Worm (Caenorhabditis elegans) whole organism, L1 larva: ENCODE measurements around the gene F20C5.5.

Source experiments
- C04F5.9 ChIP-seq: sonication (generic microtip); optimal IDR thresholded peaks from 2 replicates; lab custom pipeline; 2016; ENCODE audit warnings: missing genetic modification characterization, missing compliant biosample characterization
- ama-1 ChIP-seq: fragments of 150-350 bp; optimal IDR thresholded peaks from 2 replicates; lab custom pipeline; 2014
- dpl-1 ChIP-seq, 3 experiments: fragments of 150-350 bp in 2 of 3; sonication (generic microtip) in 1 of 3; optimal IDR thresholded peaks; 2 replicates each; lab custom pipeline; 2014 to 2017; ENCODE audit warnings: missing biosample characterization in 3 of 3, missing genetic modification characterization in 3 of 3, missing genetic modification reagents in 3 of 3
- elt-2 ChIP-seq: sonication (generic microtip); optimal IDR thresholded peaks from 2 replicates; lab custom pipeline; 2016; ENCODE audit warnings: missing genetic modification characterization, mild to moderate bottlenecking, inconsistent platforms, missing compliant biosample characterization, missing genetic modification reagents
- elt-3 ChIP-seq, 6 experiments: fragments of 150-350 bp in 1 of 6; sonication (generic microtip); optimal IDR thresholded peaks; 2 replicates each; lab custom pipeline; 2017 to 2018; ENCODE audit warnings: missing biosample characterization in 6 of 6, missing genetic modification characterization in 6 of 6, inconsistent platforms in 1 of 6
- fkh-10 ChIP-seq: sonication (generic microtip); optimal IDR thresholded peaks from 2 replicates; lab custom pipeline; 2017; ENCODE audit warnings: missing biosample characterization, missing genetic modification reagents, missing genetic modification characterization
- isw-1 ChIP-seq: fragments of 200-800 bp; sonication (Bioruptor generic); IDR thresholded peaks from 2 replicates; pipeline ENCODE4 v1.3.6; 2022; ENCODE audit warnings: missing genetic modification characterization, missing compliant biosample characterization
- lin-15B ChIP-seq: fragments of 150-350 bp; sonication (generic microtip); optimal IDR thresholded peaks from 3 replicates; lab custom pipeline; 2014; ENCODE audit warnings: missing biosample characterization, missing genetic modification characterization
- mdl-1 ChIP-seq, 2 experiments: fragments of 150-350 bp; optimal IDR thresholded peaks; 2 replicates each; lab custom pipeline; 2014 to 2017; ENCODE audit warnings: missing biosample characterization in 2 of 2, missing genetic modification characterization in 2 of 2, inconsistent platforms in 1 of 2
- nhr-12 ChIP-seq: sonication (generic microtip); optimal IDR thresholded peaks from 2 replicates; lab custom pipeline; 2017; ENCODE audit warnings: missing biosample characterization, missing genetic modification characterization
- nhr-19 ChIP-seq: fragments of 200-800 bp; sonication (Bioruptor generic); conservative IDR thresholded peaks from 2 replicates; pipeline ENCODE4 v1.3.6; 2022; ENCODE audit warnings: missing genetic modification characterization, missing compliant biosample characterization
- unc-62 ChIP-seq: fragments of 150-350 bp; optimal IDR thresholded peaks from 2 replicates; lab custom pipeline; 2014; ENCODE audit warnings: missing biosample characterization, missing genetic modification reagents, missing genetic modification characterization
- zag-1 ChIP-seq: fragments of 150-350 bp; optimal IDR thresholded peaks from 2 replicates; lab custom pipeline; 2014; ENCODE audit warnings: missing biosample characterization, missing genetic modification characterization
- ztf-11 ChIP-seq, 2 experiments: sonication (generic microtip); optimal IDR thresholded peaks; 2 replicates each; lab custom pipeline; 2016 to 2017; ENCODE audit warnings: missing genetic modification characterization in 2 of 2, missing biosample characterization in 1 of 2, missing compliant biosample characterization in 1 of 2

ce11 chrIV:8793223-8793622, 23.8 kb upstream of the F20C5.5 start:
- no peak for TF ChIP-seq ztf-11 (tag; optimal IDR thresholded peaks at IDR 0.05; lab: Kevin White, UChicago)
- no peak for TF ChIP-seq zag-1 (tag; lab: Kevin White, UChicago)
- no peak for TF ChIP-seq nhr-12 (tag; lab: Kevin White, UChicago)
- TF ChIP-seq elt-2 (tag; lab: Kevin White, UChicago), result no peak
- no peak for TF ChIP-seq C04F5.9 (tag; lab: Kevin White, UChicago)
- TF ChIP-seq elt-3 (tag; optimal IDR thresholded peaks at IDR 0.05; lab: Kevin White, UChicago), result peak in 4 of 6 experiments; percentile 36 to 87 (median 82)
- TF ChIP-seq isw-1, result no peak
- TF ChIP-seq ama-1 (lab: Kevin White, UChicago), result no peak
- TF ChIP-seq nhr-19 (GFP tag; lab: Robert Waterston, UW), result no peak
- no peak for TF ChIP-seq mdl-1 (tag; optimal IDR thresholded peaks at IDR 0.05; lab: Kevin White, UChicago)
- no peak for TF ChIP-seq fkh-10 (GFP tag; lab: Kevin White, UChicago)
- no peak for TF ChIP-seq lin-15B (tag; lab: Kevin White, UChicago)
- no peak for TF ChIP-seq unc-62 (GFP tag; lab: Kevin White, UChicago)
- TF ChIP-seq dpl-1 (GFP tag; optimal IDR thresholded peaks at IDR 0.05; lab: Kevin White, UChicago), result no peak
